Fruit fly (Drosophila melanogaster): ENCODE results near the gene Afti.
A peak's percentile ranks its signal among the peaks of the same experiment; 100 is the strongest.

Afti gene

dm6 chr3R:14298078-14298896 is 28.2 kb downstream of the Afti start (continued):
- no peak for TF ChIP-seq fru (optimal IDR thresholded peaks at IDR 0.05)
- peak; percentile 2 for TF ChIP-seq CG12769 (tag; optimal IDR thresholded peaks at IDR 0.05)
- TF ChIP-seq cg (GFP tag; optimal IDR thresholded peaks at IDR 0.05): peak; percentile 92
- TF ChIP-seq ash1 (GFP tag; optimal IDR thresholded peaks at IDR 0.05): no peak
- peak; percentile 56 for TF ChIP-seq gfzf (GFP tag; optimal IDR thresholded peaks at IDR 0.05)
- TF ChIP-seq Elba2 (GFP tag; optimal IDR thresholded peaks at IDR 0.05): peak; percentile 86
- TF ChIP-seq BtbVII (GFP tag; optimal IDR thresholded peaks at IDR 0.05): no peak
- TF ChIP-seq CG8089 (GFP tag; optimal IDR thresholded peaks at IDR 0.05): no peak
- no peak for TF ChIP-seq D19A (tag; optimal IDR thresholded peaks at IDR 0.05)
- no peak for TF ChIP-seq CG1792 (GFP tag; optimal IDR thresholded peaks at IDR 0.05)
- TF ChIP-seq chif (GFP tag; optimal IDR thresholded peaks at IDR 0.05): no peak
- no peak for TF ChIP-seq ham (GFP tag; IDR thresholded peaks at IDR 0.05)
- TF ChIP-seq az2 (GFP tag; optimal IDR thresholded peaks at IDR 0.05): no peak
- no peak for TF ChIP-seq Bdp1 (GFP tag; optimal IDR thresholded peaks at IDR 0.05)
- no peak for TF ChIP-seq MTF-1 (GFP tag; optimal IDR thresholded peaks at IDR 0.05; ENCODE audit: borderline replicate concordance)
- TF ChIP-seq CG8290 (GFP tag; optimal IDR thresholded peaks at IDR 0.05): no peak
- TF ChIP-seq CG8290 (tag; optimal IDR thresholded peaks at IDR 0.05): no peak
- TF ChIP-seq so (GFP tag; IDR thresholded peaks at IDR 0.05): no peak
- no peak for TF ChIP-seq disco-r (GFP tag; optimal IDR thresholded peaks at IDR 0.05)
- TF ChIP-seq ato (GFP tag; IDR thresholded peaks at IDR 0.05; ENCODE audit: partially characterized antibody): no peak
- no peak for TF ChIP-seq gcm2 (GFP tag; optimal IDR thresholded peaks at IDR 0.05)
- TF ChIP-seq Sin3A (optimal IDR thresholded peaks at IDR 0.05): peak; percentile 7
- TF ChIP-seq sens (GFP tag): no peak
- no peak for TF ChIP-seq CG2202 (tag; optimal IDR thresholded peaks at IDR 0.05)
- TF ChIP-seq CG9797 (GFP tag; optimal IDR thresholded peaks at IDR 0.05): peak; percentile 32
- TF ChIP-seq unpg (GFP tag; optimal IDR thresholded peaks at IDR 0.05): no peak
- no peak for TF ChIP-seq CG11504 (tag; optimal IDR thresholded peaks at IDR 0.05)
- no peak for TF ChIP-seq Gsc (GFP tag; IDR thresholded peaks at IDR 0.05)
- no peak for TF ChIP-seq dmrt99B (tag; optimal IDR thresholded peaks at IDR 0.05)
- no peak for TF ChIP-seq CG12942 (GFP tag; optimal IDR thresholded peaks at IDR 0.05)
- no peak for TF ChIP-seq Ravus (GFP tag; IDR thresholded peaks at IDR 0.05)
- TF ChIP-seq crol (GFP tag; IDR thresholded peaks at IDR 0.05): 0 out of 2 replicates have a peak, but pooled peaks have one; percentile 34
- TF ChIP-seq tgo (GFP tag; IDR thresholded peaks at IDR 0.05): no peak
- peak; percentile 67 for TF ChIP-seq CG3995 (GFP tag; optimal IDR thresholded peaks at IDR 0.05)
- TF ChIP-seq Hsf (GFP tag; optimal IDR thresholded peaks at IDR 0.05): no peak
- no peak for TF ChIP-seq dimm (GFP tag; IDR thresholded peaks at IDR 0.05)
- peak; percentile 29 for TF ChIP-seq BEAF-32 (GFP tag; optimal IDR thresholded peaks at IDR 0.05)

DNA sequence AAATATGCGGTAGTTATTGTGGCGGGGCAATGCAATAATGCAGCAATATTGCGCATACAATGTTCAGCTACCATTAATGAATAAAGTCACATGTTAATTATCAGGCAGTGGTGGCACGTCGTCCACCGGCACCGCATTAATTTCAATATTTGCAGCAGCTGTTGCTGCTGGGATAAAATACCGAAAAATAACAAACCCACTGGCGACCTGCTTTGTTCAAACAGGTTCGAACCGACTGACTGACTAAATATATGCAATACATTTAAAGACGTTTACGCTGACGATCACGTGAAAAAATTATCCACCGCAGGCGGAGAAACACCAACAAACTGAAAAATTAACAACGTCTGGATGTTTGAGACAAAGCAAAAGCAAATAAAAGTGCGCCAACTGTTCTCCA is 29.0 kb downstream of the Afti start:
- peak; percentile 23; the same call in 1 of the 2 replicates for TF ChIP-seq vvl (GFP tag; IDR thresholded peaks at IDR 0.05)
- TF ChIP-seq zfh1 (GFP tag; IDR thresholded peaks at IDR 0.05): no peak
- TF ChIP-seq Med (GFP tag): peak; percentile 51
- no peak for TF ChIP-seq kay (GFP tag; optimal IDR thresholded peaks at IDR 0.05)
- peak; percentile 47 for TF ChIP-seq cwo (GFP tag; optimal IDR thresholded peaks at IDR 0.05)
- no peak for TF ChIP-seq CG9797 (GFP tag; optimal IDR thresholded peaks at IDR 0.05)
- no peak for TF ChIP-seq Opbp (GFP tag; IDR thresholded peaks at IDR 0.05; ENCODE audit: partially characterized antibody)
- TF ChIP-seq CG12942 (GFP tag; optimal IDR thresholded peaks at IDR 0.05): no peak
- no peak for TF ChIP-seq usp (GFP tag; optimal IDR thresholded peaks at IDR 0.05)
- TF ChIP-seq lilli (GFP tag; optimal IDR thresholded peaks at IDR 0.05): no peak
- TF ChIP-seq wek (GFP tag; optimal IDR thresholded peaks at IDR 0.05): peak; percentile 5
- TF ChIP-seq CG12659 (GFP tag; optimal IDR thresholded peaks at IDR 0.05): no peak
- no peak for TF ChIP-seq HLH3B (GFP tag; IDR thresholded peaks at IDR 0.05)
- TF ChIP-seq chinmo (GFP tag; IDR thresholded peaks at IDR 0.05; ENCODE audit: partially characterized antibody): 0 out of 4 replicates have a peak, but pooled peaks have one; percentile 63
- no peak for TF ChIP-seq CG7928 (GFP tag; optimal IDR thresholded peaks at IDR 0.05)
- peak; percentile 48 for TF ChIP-seq CG12769 (tag; optimal IDR thresholded peaks at IDR 0.05)
- no peak for TF ChIP-seq cato (GFP tag; optimal IDR thresholded peaks at IDR 0.05; ENCODE audit: borderline replicate concordance)
- peak; percentile 94 for TF ChIP-seq CG5180 (GFP tag; optimal IDR thresholded peaks at IDR 0.05)

Data from whole organism, embryonic.